Fruit fly (Drosophila melanogaster) whole organism, pupa: Measurements from ENCODE around the gene CG12507.

ENCODE experiments used
- CG10348 ChIP-seq: fragments of 200-800 bp; sonication (Bioruptor generic); IDR thresholded peaks from 2 replicates; pipeline ENCODE4 v1.3.6; 2022; ENCODE audit warnings: missing biosample characterization, missing genetic modification characterization
- CG12605 ChIP-seq: fragments of 200-800 bp; sonication (Bioruptor generic); IDR thresholded peaks from 2 replicates; pipeline ENCODE4 v1.3.6; 2022; ENCODE audit warnings: missing biosample characterization, missing genetic modification characterization
- CG13204 ChIP-seq: fragments of 200-800 bp; sonication (Bioruptor generic); optimal IDR thresholded peaks from 2 replicates; lab custom pipeline; 2018; ENCODE audit warnings: missing biosample characterization, mild to moderate bottlenecking, missing genetic modification characterization, moderate library complexity
- CG14655 ChIP-seq: fragments of 200-800 bp; sonication (Bioruptor generic); optimal IDR thresholded peaks from 3 replicates; lab custom pipeline; 2017; ENCODE audit warnings: mild to moderate bottlenecking, missing biosample characterization, missing genetic modification reagents, missing genetic modification characterization
- CG15710 ChIP-seq: fragments of 200-800 bp; sonication (Bioruptor generic); optimal IDR thresholded peaks from 2 replicates; lab custom pipeline; 2018; ENCODE audit warnings: missing biosample characterization, mild to moderate bottlenecking, missing genetic modification characterization, moderate library complexity
- CG17806 ChIP-seq: fragments of 200-800 bp; sonication (Bioruptor generic); optimal IDR thresholded peaks from 2 replicates; lab custom pipeline; 2018; ENCODE audit warnings: missing biosample characterization, mild to moderate bottlenecking, missing genetic modification characterization, moderate library complexity
- CG32121 ChIP-seq: fragments of 200-800 bp; sonication (Bioruptor generic); IDR thresholded peaks from 2 replicates; pipeline ENCODE4 v1.3.6; 2022; ENCODE audit warnings: missing biosample characterization, missing genetic modification characterization
- CG34367 ChIP-seq: fragments of 200-800 bp; sonication (Bioruptor generic); optimal IDR thresholded peaks from 2 replicates; lab custom pipeline; 2018; ENCODE audit warnings: missing biosample characterization, mild to moderate bottlenecking, missing genetic modification characterization
- CG4496 ChIP-seq: fragments of 200-800 bp; sonication (Bioruptor generic); IDR thresholded peaks from 3 replicates; pipeline ENCODE4 v1.3.6; 2022; ENCODE audit warnings: missing biosample characterization, missing genetic modification characterization
- CG8159 ChIP-seq: fragments of 200-800 bp; sonication (Bioruptor generic); optimal IDR thresholded peaks from 3 replicates; lab custom pipeline; 2018; ENCODE audit warnings: missing biosample characterization, mild to moderate bottlenecking, missing genetic modification characterization, moderate library complexity
- CG8301 ChIP-seq: fragments of 200-800 bp; sonication (Bioruptor generic); optimal IDR thresholded peaks from 2 replicates; lab custom pipeline; 2018; ENCODE audit warnings: missing biosample characterization, mild to moderate bottlenecking, missing genetic modification characterization
- CG9948 ChIP-seq: fragments of 200-800 bp; sonication (Bioruptor generic); optimal IDR thresholded peaks from 2 replicates; lab custom pipeline; 2018; ENCODE audit warnings: missing biosample characterization, mild to moderate bottlenecking, missing genetic modification characterization, moderate library complexity
- D1 ChIP-seq: fragments of 200-800 bp; sonication (Bioruptor generic); optimal IDR thresholded peaks from 2 replicates; lab custom pipeline; 2018; ENCODE audit warnings: missing biosample characterization, mild to moderate bottlenecking, missing genetic modification characterization, moderate library complexity
- EcR ChIP-seq: fragments of 200-800 bp; sonication (Bioruptor generic); optimal IDR thresholded peaks from 3 replicates; lab custom pipeline; 2019; ENCODE audit warnings: missing biosample characterization, missing genetic modification characterization, mild to moderate bottlenecking, moderate library complexity, missing genetic modification reagents
- Ets98B ChIP-seq: fragments of 200-800 bp; sonication (Bioruptor generic); IDR thresholded peaks from 2 replicates; pipeline ENCODE4 v1.3.6; 2022; ENCODE audit warnings: missing biosample characterization, missing genetic modification characterization
- Pif1A ChIP-seq: fragments of 200-800 bp; sonication (Bioruptor generic); optimal IDR thresholded peaks from 3 replicates; lab custom pipeline; 2016; ENCODE audit warnings: missing biosample characterization, missing genetic modification characterization
- Pif1B ChIP-seq: fragments of 200-800 bp; sonication (Bioruptor generic); optimal IDR thresholded peaks from 3 replicates; lab custom pipeline; 2016; ENCODE audit warnings: missing biosample characterization, missing genetic modification characterization
- Snoo ChIP-seq: fragments of 200-800 bp; sonication (Bioruptor generic); optimal IDR thresholded peaks from 3 replicates; lab custom pipeline; 2017; ENCODE audit warnings: missing biosample characterization, mild to moderate bottlenecking, missing genetic modification characterization, inconsistent platforms
- fd96Ca ChIP-seq: fragments of 200-800 bp; sonication (Bioruptor generic); IDR thresholded peaks from 3 replicates; pipeline ENCODE4 v1.3.6; 2022; ENCODE audit warnings: missing biosample characterization, missing genetic modification characterization
- rn ChIP-seq: fragments of 200-800 bp; sonication (Bioruptor generic); IDR thresholded peaks from 2 replicates; pipeline ENCODE4 v1.3.6; 2022; ENCODE audit warnings: missing biosample characterization, missing genetic modification characterization

Gene CG12507

DNA sequence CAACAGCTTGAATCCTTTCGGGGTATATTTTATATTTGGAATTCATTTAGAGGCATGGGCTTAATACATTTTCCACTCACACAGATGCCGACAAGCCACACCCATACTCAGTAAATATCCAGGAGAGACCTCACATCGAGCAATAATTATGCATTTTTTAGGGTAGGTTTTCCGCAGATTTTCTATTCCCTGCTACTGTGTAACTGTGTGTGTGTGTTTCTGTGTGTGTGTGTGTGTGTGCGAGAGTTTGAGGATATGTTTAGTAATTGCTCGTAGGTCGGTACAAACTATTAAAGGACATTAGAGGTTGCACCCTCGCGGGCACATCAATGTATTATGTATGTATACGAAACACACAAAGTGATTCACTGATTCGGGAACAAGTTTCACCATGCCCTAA, 35.0 kb downstream of the CG12507 start:
- TF ChIP-seq CG32121 (GFP tag; lab: Robert Waterston, UW) (no peak), D1 (no peak)

- TF ChIP-seq Pif1B (GFP tag; lab: Kevin White, UChicago), result no peak
- TF ChIP-seq rn (GFP tag; lab: Robert Waterston, UW), result no peak
- TF ChIP-seq CG34367 (tag; lab: Kevin White, UChicago), result no peak
- TF ChIP-seq CG8159 (tag; lab: Kevin White, UChicago), result no peak
- no peak for TF ChIP-seq CG8301 (tag; lab: Kevin White, UChicago)
- no peak for TF ChIP-seq CG32121 (GFP tag; lab: Robert Waterston, UW)
- no peak for TF ChIP-seq CG4496 (GFP tag; lab: Robert Waterston, UW)
- no peak for TF ChIP-seq CG10348 (GFP tag; lab: Robert Waterston, UW)
- no peak for TF ChIP-seq Ets98B (GFP tag; lab: Robert Waterston, UW)
- no peak for TF ChIP-seq Snoo (tag; lab: Kevin White, UChicago)
- TF ChIP-seq CG15710 (tag; lab: Kevin White, UChicago), result no peak
- no peak for TF ChIP-seq CG17806 (tag; lab: Kevin White, UChicago)
- TF ChIP-seq fd96Ca (GFP tag; lab: Robert Waterston, UW), result no peak
- no peak for TF ChIP-seq EcR
- no peak for TF ChIP-seq D1
- no peak for TF ChIP-seq CG14655 (GFP tag; lab: Kevin White, UChicago)
- no peak for TF ChIP-seq CG9948 (tag; lab: Kevin White, UChicago)
- TF ChIP-seq CG12605 (GFP tag; lab: Robert Waterston, UW), result no peak
- no peak for TF ChIP-seq CG13204 (GFP tag; lab: Kevin White, UChicago)
Measured at dm6 chrX:16217518-16217869, 48.8 kb downstream of the CG12507 start.

DNA sequence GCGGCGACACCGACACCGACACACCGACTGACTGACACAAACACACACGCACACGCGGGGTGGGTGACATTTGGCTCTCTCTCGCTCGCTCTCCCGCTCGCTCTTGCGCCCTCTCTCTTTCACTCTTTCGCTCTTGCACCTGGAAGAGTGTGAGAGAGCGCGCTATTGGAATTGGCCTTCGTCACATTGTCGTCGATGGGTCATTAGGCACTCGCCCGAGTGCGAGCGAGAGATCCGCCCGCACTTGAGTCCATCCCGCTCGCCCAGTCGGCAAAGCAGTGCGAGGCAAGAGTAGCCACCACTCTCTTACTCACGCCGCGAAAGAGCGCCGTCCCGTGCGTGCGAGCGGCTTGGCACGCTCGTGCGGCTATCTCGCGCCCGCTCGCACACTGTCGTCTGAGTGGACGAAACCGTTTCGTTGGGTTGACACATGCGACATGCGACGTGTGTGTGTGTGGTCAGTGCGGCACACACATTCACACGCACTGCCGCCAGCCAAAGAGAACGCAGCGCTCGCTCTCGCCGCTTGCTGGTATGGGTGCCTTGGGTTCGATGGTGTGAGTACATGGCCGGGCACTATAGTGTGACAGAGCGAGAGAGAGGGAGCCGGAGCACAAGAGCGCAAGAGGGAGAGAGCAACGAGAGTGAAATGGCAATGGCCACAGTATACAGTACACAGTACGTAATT, 49.4 kb downstream of the CG12507 start:
- TF ChIP-seq Pif1A (GFP tag; lab: Kevin White, UChicago), result no peak
- TF ChIP-seq Pif1B (GFP tag; lab: Kevin White, UChicago), result no peak
- TF ChIP-seq Snoo (tag; lab: Kevin White, UChicago), result no peak
- TF ChIP-seq CG9948 (tag; lab: Kevin White, UChicago), result no peak
- no peak for TF ChIP-seq CG32121 (GFP tag; lab: Robert Waterston, UW)
- TF ChIP-seq CG10348 (GFP tag; lab: Robert Waterston, UW), result no peak
- peak; percentile 52 for TF ChIP-seq EcR
- peak; percentile 31; the same call in 1 of the 3 replicates for TF ChIP-seq fd96Ca (GFP tag; lab: Robert Waterston, UW)
- peak; percentile 34 for TF ChIP-seq CG13204 (GFP tag; lab: Kevin White, UChicago)
- 0 out of 2 replicates have a peak, but pooled peaks have one; percentile 17 for TF ChIP-seq Ets98B (GFP tag; lab: Robert Waterston, UW)

- TF ChIP-seq Pif1A (GFP tag; lab: Kevin White, UChicago) (no peak), CG8159 (tag; lab: Kevin White, UChicago) (no peak), CG10348 (GFP tag; lab: Robert Waterston, UW) (no peak), CG12605 (GFP tag; lab: Robert Waterston, UW) (no peak), Ets98B (GFP tag; lab: Robert Waterston, UW) (no peak), CG17806 (tag; lab: Kevin White, UChicago) (no peak), CG34367 (tag; lab: Kevin White, UChicago) (no peak), Pif1B (GFP tag; lab: Kevin White, UChicago) (no peak)
Measured at dm6 chrX:16216492-16216829, 49.9 kb downstream of the CG12507 start, which contains the start of gene disco. disco (minus strand) TSS chrX:16216750.
